Fruit fly (Drosophila melanogaster) whole organism, prepupa: ENCODE measurements around the gene CG13315.

ENCODE experiments used
- CG10631 ChIP-seq: fragments of 200-800 bp; sonication (Bioruptor generic); optimal IDR thresholded peaks from 2 replicates; lab custom pipeline; 2016; ENCODE audit warnings: missing biosample characterization, missing genetic modification characterization
- CG11294 ChIP-seq: fragments of 200-800 bp; sonication (Bioruptor generic); IDR thresholded peaks from 2 replicates; pipeline ENCODE4 v1.3.6; 2022; ENCODE audit warnings: missing biosample characterization, missing genetic modification characterization
- CG15336 ChIP-seq: fragments of 200-800 bp; sonication (Bioruptor generic); IDR thresholded peaks from 2 replicates; pipeline ENCODE4 v1.3.6; 2022; ENCODE audit warnings: missing biosample characterization, missing genetic modification characterization
- CG1621 ChIP-seq: fragments of 200-800 bp; sonication (Bioruptor generic); optimal IDR thresholded peaks from 3 replicates; lab custom pipeline; 2018; ENCODE audit warnings: missing biosample characterization, mild to moderate bottlenecking, missing genetic modification characterization
- CG31627 ChIP-seq: fragments of 200-800 bp; sonication (Bioruptor generic); optimal IDR thresholded peaks from 3 replicates; lab custom pipeline; 2016; ENCODE audit warnings: missing biosample characterization, missing genetic modification characterization
- CG34406 ChIP-seq: fragments of 200-800 bp; sonication (Bioruptor generic); optimal IDR thresholded peaks from 3 replicates; lab custom pipeline; 2016; ENCODE audit warnings: missing biosample characterization, missing genetic modification characterization
- CG3919 ChIP-seq: fragments of 200-800 bp; sonication (Bioruptor generic); optimal IDR thresholded peaks from 3 replicates; lab custom pipeline; 2016; ENCODE audit warnings: missing biosample characterization, missing genetic modification characterization
- CG4318 ChIP-seq: fragments of 200-800 bp; sonication (Bioruptor generic); optimal IDR thresholded peaks from 3 replicates; lab custom pipeline; 2017; ENCODE audit warnings: missing biosample characterization, mild to moderate bottlenecking, missing genetic modification characterization
- CG6276 ChIP-seq: fragments of 200-800 bp; sonication (Bioruptor generic); optimal IDR thresholded peaks from 2 replicates; lab custom pipeline; 2017; ENCODE audit warnings: missing biosample characterization, mild to moderate bottlenecking, missing genetic modification characterization
- CG6792 ChIP-seq: fragments of 200-800 bp; sonication (Bioruptor generic); optimal IDR thresholded peaks from 3 replicates; lab custom pipeline; 2016; ENCODE audit warnings: missing biosample characterization, missing genetic modification characterization
- CG6854 ChIP-seq: fragments of 200-800 bp; sonication (Bioruptor generic); optimal IDR thresholded peaks from 2 replicates; lab custom pipeline; 2017; ENCODE audit warnings: missing biosample characterization, mild to moderate bottlenecking, missing genetic modification characterization
- CG7368 ChIP-seq: fragments of 200-800 bp; sonication (Bioruptor generic); optimal IDR thresholded peaks from 3 replicates; lab custom pipeline; 2016; ENCODE audit warnings: missing biosample characterization, missing genetic modification characterization
- CG8632 ChIP-seq: fragments of 200-800 bp; sonication (Bioruptor generic); optimal IDR thresholded peaks from 3 replicates; lab custom pipeline; 2016; ENCODE audit warnings: missing biosample characterization, missing genetic modification characterization
- Eip78C ChIP-seq: fragments of 200-800 bp; sonication (Bioruptor generic); peaks from one replicate; lab custom pipeline; 2016; ENCODE audit warnings: missing biosample characterization, missing genetic modification characterization
- Eip93F ChIP-seq: fragments of 200-800 bp; sonication (Bioruptor generic); optimal IDR thresholded peaks from 2 replicates; lab custom pipeline; 2016; ENCODE audit warnings: missing biosample characterization, mild to moderate bottlenecking, missing genetic modification characterization
- Ets21C ChIP-seq: fragments of 200-800 bp; sonication (Bioruptor generic); optimal IDR thresholded peaks from 3 replicates; lab custom pipeline; 2016; ENCODE audit warnings: missing biosample characterization, missing genetic modification characterization
- Ets96B ChIP-seq: fragments of 200-800 bp; optimal IDR thresholded peaks from 2 replicates; lab custom pipeline; 2019; ENCODE audit warnings: missing biosample characterization, mild to moderate bottlenecking, missing genetic modification characterization, moderate library complexity
- Gug ChIP-seq: fragments of 200-800 bp; sonication (Bioruptor generic); IDR thresholded peaks from 2 replicates; pipeline ENCODE4 v1.3.6; 2022; ENCODE audit warnings: missing biosample characterization, missing genetic modification characterization
- Hr38 ChIP-seq: sonication (Bioruptor generic); optimal IDR thresholded peaks from 2 replicates; lab custom pipeline; 2016; ENCODE audit warnings: missing biosample characterization, missing genetic modification characterization
- Lpt ChIP-seq: fragments of 200-800 bp; sonication (Bioruptor generic); optimal IDR thresholded peaks from 3 replicates; lab custom pipeline; 2016; ENCODE audit warnings: missing biosample characterization, missing genetic modification characterization
- Met ChIP-seq: fragments of 200-800 bp; sonication (Bioruptor generic); optimal IDR thresholded peaks from 3 replicates; lab custom pipeline; 2016; ENCODE audit warnings: missing biosample characterization, missing genetic modification characterization
- OdsH ChIP-seq: fragments of 200-800 bp; sonication (Bioruptor generic); optimal IDR thresholded peaks from 3 replicates; lab custom pipeline; 2016; ENCODE audit warnings: missing biosample characterization, missing genetic modification characterization
- Smox ChIP-seq: fragments of 200-800 bp; sonication (Bioruptor generic); optimal IDR thresholded peaks from 3 replicates; lab custom pipeline; 2016; ENCODE audit warnings: missing biosample characterization, missing genetic modification characterization
- Sox14 ChIP-seq: fragments of 200-800 bp; sonication (Bioruptor generic); optimal IDR thresholded peaks from 3 replicates; lab custom pipeline; 2016; ENCODE audit warnings: missing biosample characterization, missing genetic modification characterization
- Sox15 ChIP-seq: fragments of 200-800 bp; sonication (Bioruptor generic); optimal IDR thresholded peaks from 3 replicates; lab custom pipeline; 2016; ENCODE audit warnings: missing biosample characterization, missing genetic modification characterization
- cyc ChIP-seq: fragments of 200-800 bp; sonication (Bioruptor generic); optimal IDR thresholded peaks from 3 replicates; lab custom pipeline; 2016; ENCODE audit warnings: missing biosample characterization, missing genetic modification characterization
- dac ChIP-seq: fragments of 200-800 bp; sonication (Bioruptor generic); optimal IDR thresholded peaks from 2 replicates; lab custom pipeline; 2017; ENCODE audit warnings: missing biosample characterization, mild to moderate bottlenecking, missing genetic modification characterization
- dsx ChIP-seq: fragments of 200-800 bp; optimal IDR thresholded peaks from 3 replicates; lab custom pipeline; 2019; ENCODE audit warnings: missing biosample characterization, mild to moderate bottlenecking, missing genetic modification characterization, moderate library complexity; ENCODE audit not compliant: poor library complexity, severe bottlenecking
- fd59A ChIP-seq: fragments of 200-800 bp; sonication (Bioruptor generic); optimal IDR thresholded peaks from 2 replicates; lab custom pipeline; 2017; ENCODE audit warnings: missing biosample characterization, mild to moderate bottlenecking, missing genetic modification characterization, missing genetic modification reagents
- fkh ChIP-seq: fragments of 200-800 bp; sonication (Bioruptor generic); optimal IDR thresholded peaks from 3 replicates; lab custom pipeline; 2017; ENCODE audit warnings: missing biosample characterization, mild to moderate bottlenecking, missing genetic modification characterization, moderate library complexity
- lz ChIP-seq: fragments of 200-800 bp; sonication (Bioruptor generic); optimal IDR thresholded peaks from 3 replicates; lab custom pipeline; 2016; ENCODE audit warnings: missing biosample characterization, missing genetic modification characterization
- net ChIP-seq: fragments of 200-800 bp; sonication (Bioruptor generic); optimal IDR thresholded peaks from 3 replicates; lab custom pipeline; 2016; ENCODE audit warnings: missing biosample characterization, missing genetic modification characterization
- pdm3 ChIP-seq: fragments of 200-800 bp; sonication (Bioruptor generic); optimal IDR thresholded peaks from 3 replicates; lab custom pipeline; 2016; ENCODE audit warnings: missing biosample characterization, missing genetic modification characterization
- salr ChIP-seq, 2 experiments: fragments of 200-800 bp; sonication (Bioruptor generic); optimal IDR thresholded peaks; 3 replicates each; lab custom pipeline; 2016 to 2018; ENCODE audit warnings: missing biosample characterization in 2 of 2, missing genetic modification characterization in 2 of 2, mild to moderate bottlenecking in 1 of 2
- svp ChIP-seq: fragments of 200-800 bp; sonication (Bioruptor generic); peaks from one replicate; lab custom pipeline; 2016; ENCODE audit warnings: missing biosample characterization, missing genetic modification characterization
- topi ChIP-seq: fragments of 200-800 bp; sonication (Bioruptor generic); optimal IDR thresholded peaks from 3 replicates; lab custom pipeline; 2016; ENCODE audit warnings: missing biosample characterization, missing genetic modification characterization

The CG13315 gene

dm6 chr3L:9065997-9066441, 30.7 kb upstream of the CG13315 start, which contains the start of gene Argk1 (continued):
- peak; percentile 49 for TF ChIP-seq pdm3 (GFP tag; lab: Kevin White, UChicago)
- TF ChIP-seq dac (GFP tag; lab: Kevin White, UChicago): no peak
- no peak for TF ChIP-seq CG3919 (GFP tag; lab: Kevin White, UChicago)
- peak; percentile 5 for TF ChIP-seq CG6276
- no peak for TF ChIP-seq fd59A (GFP tag; lab: Kevin White, UChicago)
- TF ChIP-seq Ets21C (GFP tag; lab: Kevin White, UChicago): no peak
- TF ChIP-seq Gug (GFP tag; lab: Robert Waterston, UW): peak; percentile 44; the same call in 1 of the 2 replicates
- TF ChIP-seq lz: no peak
- TF ChIP-seq net (GFP tag; lab: Kevin White, UChicago): peak; percentile 43
- TF ChIP-seq cyc (GFP tag; lab: Kevin White, UChicago): no peak
- TF ChIP-seq topi: no peak
- peak; percentile 1 for TF ChIP-seq CG34406
- TF ChIP-seq Hr38 (GFP tag; lab: Kevin White, UChicago): no peak
- TF ChIP-seq Sox14 (GFP tag; lab: Kevin White, UChicago): peak; percentile 6
- TF ChIP-seq CG10631 (GFP tag; lab: Kevin White, UChicago): no peak
- peak; percentile 34 for TF ChIP-seq CG4318 (GFP tag; lab: Kevin White, UChicago)
- no peak for TF ChIP-seq Smox
- peak; percentile 85 for TF ChIP-seq CG15336
- TF ChIP-seq svp: no peak
- TF ChIP-seq CG31627 (GFP tag; lab: Kevin White, UChicago): peak; percentile 10
- TF ChIP-seq CG6792 (GFP tag; lab: Kevin White, UChicago): no peak
- peak; percentile 13 for TF ChIP-seq Met (GFP tag; lab: Kevin White, UChicago)
- TF ChIP-seq fkh (GFP tag; lab: Kevin White, UChicago): peak; percentile 31
- no peak for TF ChIP-seq CG1621
- no peak for TF ChIP-seq Lpt (GFP tag; lab: Kevin White, UChicago)
- TF ChIP-seq OdsH (GFP tag; lab: Kevin White, UChicago): peak; percentile 65
- peak; percentile 38; the same call in 1 of the 2 replicates for TF ChIP-seq CG11294 (GFP tag; lab: Robert Waterston, UW)
- TF ChIP-seq salr (GFP tag; optimal IDR thresholded peaks at IDR 0.05; lab: Kevin White, UChicago): peak in 1 of 2 experiments; percentile 65
- no peak for TF ChIP-seq Sox15 (GFP tag; lab: Kevin White, UChicago)
- TF ChIP-seq Ets96B: peak; percentile 32
- TF ChIP-seq CG6854 (GFP tag; lab: Kevin White, UChicago): no peak
- peak; percentile 57 for TF ChIP-seq Eip78C (GFP tag; lab: Kevin White, UChicago)

dm6 chr3L:9066509-9067021, 30.1 kb upstream of the CG13315 start:
- no peak for TF ChIP-seq dsx
- TF ChIP-seq Sox15 (GFP tag; lab: Kevin White, UChicago): no peak
- TF ChIP-seq CG8632: no peak
- no peak for TF ChIP-seq OdsH (GFP tag; lab: Kevin White, UChicago)
- TF ChIP-seq cyc (GFP tag; lab: Kevin White, UChicago): no peak
- no peak for TF ChIP-seq CG4318 (GFP tag; lab: Kevin White, UChicago)
- no peak for TF ChIP-seq CG7368 (GFP tag; lab: Kevin White, UChicago)
- TF ChIP-seq lz: no peak
- TF ChIP-seq Hr38 (GFP tag; lab: Kevin White, UChicago): no peak
- no peak for TF ChIP-seq CG6276
- TF ChIP-seq svp: peak; percentile 67
- peak; percentile 23 for TF ChIP-seq fkh (GFP tag; lab: Kevin White, UChicago)
- TF ChIP-seq dac (GFP tag; lab: Kevin White, UChicago): no peak
- no peak for TF ChIP-seq salr (GFP tag; optimal IDR thresholded peaks at IDR 0.05; lab: Kevin White, UChicago)

dm6 chr3L:9072062-9072730, 24.5 kb upstream of the CG13315 start:
- TF ChIP-seq CG31627 (GFP tag; lab: Kevin White, UChicago): no peak
- TF ChIP-seq svp: peak; percentile 51
- TF ChIP-seq cyc (GFP tag; lab: Kevin White, UChicago): no peak
- TF ChIP-seq fkh (GFP tag; lab: Kevin White, UChicago): peak; percentile 92
- TF ChIP-seq Eip93F: peak; percentile 22
- TF ChIP-seq Met (GFP tag; lab: Kevin White, UChicago): peak; percentile 15
